Worm (Caenorhabditis elegans): ENCODE measurements around the gene C16D2.1.

- TF ChIP-seq him-1 (tag; optimal IDR thresholded peaks at IDR 0.05) (no peak), W03F9.2 (tag; optimal IDR thresholded peaks at IDR 0.05) (no peak)
These were observed 29.6 kb downstream of the C16D2.1 start, which contains the start of gene rhy-1 for ce11 chrII:9161023-9161422.
